Worm (Caenorhabditis elegans) whole organism, late embryonic: ENCODE data around the gene sptl-1.

Source experiments
- F13H6.1 ChIP-seq: sonication (generic microtip); optimal IDR thresholded peaks from 2 replicates; lab custom pipeline; 2016; ENCODE audit warnings: missing genetic modification characterization, missing compliant biosample characterization
- ama-1 ChIP-seq: fragments of 150-350 bp; optimal IDR thresholded peaks from 2 replicates; lab custom pipeline; 2014
- ceh-48 ChIP-seq: sonication (generic microtip); optimal IDR thresholded peaks from 2 replicates; lab custom pipeline; 2016; ENCODE audit warnings: missing genetic modification characterization, inconsistent platforms, missing compliant biosample characterization
- dmd-4 ChIP-seq: sonication (generic microtip); optimal IDR thresholded peaks from 2 replicates; lab custom pipeline; 2016; ENCODE audit warnings: borderline replicate concordance, missing genetic modification characterization, missing compliant biosample characterization
- fax-1 ChIP-seq: sonication (generic microtip); optimal IDR thresholded peaks from 2 replicates; lab custom pipeline; 2016; ENCODE audit warnings: missing genotype, missing genetic modification characterization, missing compliant biosample characterization
- fkh-10 ChIP-seq: fragments of 150-350 bp; optimal IDR thresholded peaks from 2 replicates; lab custom pipeline; 2014; ENCODE audit warnings: missing biosample characterization, missing genetic modification reagents, missing genetic modification characterization
- lim-6 ChIP-seq: sonication (generic microtip); optimal IDR thresholded peaks from 2 replicates; lab custom pipeline; 2016; ENCODE audit warnings: missing genetic modification characterization, missing compliant biosample characterization
- nhr-11 ChIP-seq: fragments of 150-350 bp; optimal IDR thresholded peaks from 2 replicates; lab custom pipeline; 2014; ENCODE audit warnings: missing biosample characterization, missing genetic modification characterization
- pat-9 ChIP-seq: fragments of 200-800 bp; sonication (Bioruptor generic); optimal IDR thresholded peaks from 2 replicates; lab custom pipeline; 2018; ENCODE audit warnings: mild to moderate bottlenecking, missing genetic modification characterization, moderate library complexity, missing compliant biosample characterization
- sox-4 ChIP-seq: sonication (generic microtip); optimal IDR thresholded peaks from 2 replicates; lab custom pipeline; 2017; ENCODE audit warnings: mild to moderate bottlenecking, missing genetic modification characterization, inconsistent platforms, missing compliant biosample characterization
- tbx-2 ChIP-seq: sonication (generic microtip); optimal IDR thresholded peaks from 2 replicates; lab custom pipeline; 2016; ENCODE audit warnings: missing genetic modification characterization, missing compliant biosample characterization
- unc-42 ChIP-seq: sonication (generic microtip); optimal IDR thresholded peaks from 2 replicates; lab custom pipeline; 2016; ENCODE audit warnings: missing genotype, missing genetic modification characterization, missing compliant biosample characterization
- zip-5 ChIP-seq: sonication (generic microtip); optimal IDR thresholded peaks from 2 replicates; lab custom pipeline; 2016; ENCODE audit warnings: missing genetic modification characterization, missing compliant biosample characterization

DNA sequence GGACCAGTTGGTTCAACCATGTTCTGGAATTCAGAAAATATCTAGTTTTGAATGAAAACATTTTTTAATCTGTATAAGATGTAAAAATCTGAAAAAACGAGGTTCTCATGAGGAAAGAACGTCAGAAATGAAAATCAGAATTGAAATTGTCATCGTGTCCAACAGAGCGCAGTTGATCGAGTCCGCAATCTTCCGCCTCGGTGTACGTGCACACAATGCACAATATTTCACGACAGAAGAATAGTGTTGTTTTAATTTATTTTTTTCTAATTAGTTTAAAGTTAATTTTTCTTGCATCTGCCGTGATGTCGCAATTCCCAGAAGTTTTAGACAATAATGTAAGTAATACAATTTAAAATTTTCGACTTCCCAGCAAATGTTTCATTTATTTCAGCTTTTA lies 7.8 kb upstream of the sptl-1 start, which contains the start of gene nfyc-1:
- no peak for TF ChIP-seq tbx-2 (tag; lab: Kevin White, UChicago)
- TF ChIP-seq fkh-10 (GFP tag; lab: Kevin White, UChicago): no peak
- TF ChIP-seq pat-9 (tag; lab: Kevin White, UChicago): no peak
- no peak for TF ChIP-seq nhr-11 (tag; lab: Kevin White, UChicago)
- TF ChIP-seq unc-42: peak; percentile 76
- TF ChIP-seq sox-4 (tag; lab: Kevin White, UChicago): no peak
- TF ChIP-seq dmd-4 (tag; lab: Kevin White, UChicago): no peak
- no peak for TF ChIP-seq zip-5
- TF ChIP-seq lim-6: no peak
- TF ChIP-seq ama-1 (lab: Kevin White, UChicago): no peak
- TF ChIP-seq ceh-48 (tag; lab: Kevin White, UChicago): no peak
- TF ChIP-seq F13H6.1 (tag; lab: Kevin White, UChicago): no peak
- no peak for TF ChIP-seq fax-1 (tag; lab: Kevin White, UChicago)
